Worm (Caenorhabditis elegans): ENCODE results near the gene ppgn-1.

ppgn-1 gene

DNA sequence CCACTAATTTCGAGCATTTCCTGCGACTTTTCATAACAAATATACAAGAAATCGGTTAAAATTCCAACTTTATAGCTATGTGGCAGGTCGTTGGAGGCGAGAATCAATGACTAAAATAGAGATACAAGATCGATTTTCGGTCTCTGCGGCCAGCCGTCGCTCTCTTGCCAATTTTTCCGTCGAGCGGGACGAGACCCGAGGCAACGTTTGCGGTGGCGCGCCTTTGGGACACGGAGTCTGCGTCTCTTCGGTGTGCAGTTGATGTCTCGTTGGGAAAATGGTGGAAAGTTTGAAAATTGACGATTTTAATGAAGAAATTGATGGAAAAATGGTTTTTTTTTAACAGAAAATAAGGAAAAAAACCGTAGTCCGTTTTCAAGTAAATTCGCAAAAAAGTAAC lies 31.9 kb downstream of the ppgn-1 start (continued):
- TF ChIP-seq unc-39 (tag; optimal IDR thresholded peaks at IDR 0.05) (no peak), ceh-16 (tag; optimal IDR thresholded peaks at IDR 0.05) (no peak), ceh-9 (tag; optimal IDR thresholded peaks at IDR 0.05) (no peak), unc-62 (GFP tag; optimal IDR thresholded peaks at IDR 0.05) (no peak), lin-15B (tag; optimal IDR thresholded peaks at IDR 0.05) (peak; percentile 95), lsy-12 (tag; optimal IDR thresholded peaks at IDR 0.05) (no peak), ama-1 (optimal IDR thresholded peaks at IDR 0.05) (peak; percentile 47)

DNA sequence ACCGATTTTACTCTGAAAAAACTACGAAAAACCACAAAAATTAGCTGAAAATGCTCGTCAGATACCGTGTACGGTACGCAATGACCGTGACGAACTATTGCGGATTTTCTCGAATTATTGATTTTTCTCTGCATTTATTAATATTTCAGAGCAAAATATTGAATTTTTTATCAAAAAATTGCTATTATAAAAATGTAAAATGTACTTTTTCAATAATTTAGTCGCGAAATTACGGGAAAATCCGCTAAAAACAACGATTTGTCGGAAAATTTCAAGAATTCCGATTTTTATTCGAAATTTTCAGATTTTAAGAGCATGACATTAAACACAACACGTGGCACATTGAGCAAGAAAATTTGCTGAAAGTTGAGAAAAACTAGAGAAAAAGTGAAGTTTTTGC lies 32.4 kb downstream of the ppgn-1 start, which contains the start of gene Y38F2AL.12:
Gene Y38F2AL.12 (plus strand): TSS at position 301 of the 400 bp plus-strand sequence.
- TF ChIP-seq nhr-11 (tag; optimal IDR thresholded peaks at IDR 0.05), result no peak
- TF ChIP-seq nhr-12 (tag; optimal IDR thresholded peaks at IDR 0.05), result no peak
- no peak for TF ChIP-seq nfya-1 (tag; optimal IDR thresholded peaks at IDR 0.05; ENCODE audit: insufficient read depth)
- TF ChIP-seq R02D3.7 (tag; optimal IDR thresholded peaks at IDR 0.05), result no peak
- TF ChIP-seq nhr-43 (tag; optimal IDR thresholded peaks at IDR 0.05; ENCODE audit: poor library complexity, severe bottlenecking), result no peak
- TF ChIP-seq ceh-16 (tag; optimal IDR thresholded peaks at IDR 0.05), result no peak
- TF ChIP-seq mdl-1 (tag; optimal IDR thresholded peaks at IDR 0.05), result no peak

DNA sequence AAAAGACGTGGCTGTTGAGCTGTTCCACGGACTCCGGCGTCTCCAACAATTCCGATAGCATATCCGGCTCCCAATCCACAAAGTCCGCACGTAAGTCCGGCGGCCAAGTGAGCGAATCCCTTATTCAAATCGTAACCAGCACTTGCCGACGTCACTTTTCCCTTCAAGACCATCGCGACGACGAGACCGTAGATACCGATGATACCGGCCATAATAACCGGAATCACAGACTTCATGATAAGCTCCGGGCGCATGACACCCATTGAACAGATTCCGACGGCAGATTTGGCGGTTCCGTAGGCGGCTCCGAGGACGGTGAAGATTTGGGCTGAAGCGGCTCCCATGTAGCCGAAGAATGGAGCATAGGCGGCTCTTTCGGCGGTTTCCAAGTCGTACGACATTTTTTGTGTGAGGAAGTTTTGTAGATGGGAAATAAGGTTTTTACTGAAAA lies 33.1 kb downstream of the ppgn-1 start, which contains the start of gene vha-3:
Gene vha-3 (minus strand): TSS at position 401 of the 451 bp plus-strand sequence.
- TF ChIP-seq nhr-25 (tag; optimal IDR thresholded peaks at IDR 0.05), result no peak
- TF ChIP-seq ama-1 (optimal IDR thresholded peaks at IDR 0.05), result peak; percentile 48
- TF ChIP-seq nhr-12 (tag; optimal IDR thresholded peaks at IDR 0.05), result no peak
- no peak for TF ChIP-seq skn-1 (tag; optimal IDR thresholded peaks at IDR 0.05)
- TF ChIP-seq nhr-11 (tag; optimal IDR thresholded peaks at IDR 0.05), result no peak

DNA sequence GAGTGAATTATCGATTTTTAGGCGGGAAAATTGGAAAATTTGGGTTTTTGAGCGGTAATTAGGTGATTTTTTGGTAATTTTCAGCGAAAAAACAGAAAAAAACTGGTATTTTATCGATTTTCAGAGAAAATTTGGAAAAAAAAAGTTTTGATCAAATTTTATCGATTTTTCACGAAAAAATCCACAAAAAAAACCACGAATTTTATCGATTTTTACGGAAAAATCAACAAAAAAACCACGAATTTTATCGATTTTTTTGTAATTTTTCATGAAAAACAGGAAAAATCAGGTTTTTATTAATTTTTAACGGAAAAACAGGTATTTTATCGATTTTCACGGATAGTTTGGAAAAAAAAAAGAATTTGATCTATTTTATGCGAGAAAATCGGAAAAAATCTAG lies 33.9 kb downstream of the ppgn-1 start:
- TF ChIP-seq jun-1 (tag; optimal IDR thresholded peaks at IDR 0.05) (no peak), ama-1 (optimal IDR thresholded peaks at IDR 0.05) (no peak), ceh-28 (tag; optimal IDR thresholded peaks at IDR 0.05) (peak; percentile 84), ceh-16 (tag; optimal IDR thresholded peaks at IDR 0.05) (no peak), pha-4 (tag; optimal IDR thresholded peaks at IDR 0.05) (no peak), fkh-2 (tag; optimal IDR thresholded peaks at IDR 0.05) (no peak), sea-2 (GFP tag; optimal IDR thresholded peaks at IDR 0.05) (no peak), pqm-1 (tag; optimal IDR thresholded peaks at IDR 0.05) (peak; percentile 52)

DNA sequence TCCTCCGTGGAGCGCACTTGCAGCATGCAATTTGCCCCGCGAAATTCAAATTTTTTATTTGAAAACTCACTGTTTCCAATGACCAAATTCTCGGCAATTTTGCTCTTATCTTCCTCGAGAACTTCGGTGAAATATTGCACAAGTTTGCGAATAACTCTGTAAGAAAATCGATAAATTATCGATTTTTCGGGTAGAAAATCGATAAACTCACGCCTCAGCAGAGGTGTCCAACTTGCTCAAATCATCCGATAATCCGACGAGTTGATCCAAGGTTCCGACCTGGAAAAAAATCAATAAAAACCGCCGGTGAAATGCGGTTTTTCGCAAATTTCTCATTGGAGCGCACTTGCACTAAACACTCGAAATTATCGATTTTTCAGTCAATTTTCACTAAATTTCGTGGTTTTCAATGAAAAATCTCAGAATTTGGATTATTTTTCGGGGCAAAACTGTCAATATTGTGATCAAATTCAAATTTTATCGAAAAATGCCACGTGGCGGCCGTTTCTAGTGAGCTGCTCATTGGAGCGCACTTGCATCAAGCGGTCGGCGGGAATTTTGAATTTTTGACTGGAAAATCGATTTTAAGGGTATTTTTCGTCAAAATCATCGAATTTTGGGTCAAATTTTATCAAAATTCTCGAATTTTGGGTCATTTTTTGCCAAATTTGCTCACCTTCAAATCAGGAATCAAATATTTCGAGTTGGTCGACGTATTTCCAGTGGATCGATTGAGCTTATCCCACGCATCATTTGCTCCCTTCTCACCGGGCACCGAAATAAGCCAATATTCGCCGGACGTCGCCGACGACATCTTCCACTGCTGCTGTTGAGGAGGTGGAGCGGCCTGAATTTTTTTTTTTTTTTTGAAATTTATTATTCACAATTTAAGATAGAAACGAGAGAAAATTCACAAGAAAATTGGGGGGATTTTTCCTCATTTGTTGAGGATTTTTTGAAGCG lies 34.7 kb downstream of the ppgn-1 start, which contains the start of gene vha-11:
Gene vha-11 (minus strand): TSS at position 847 of the 963 bp plus-strand sequence.
- TF ChIP-seq nhr-11 (tag; optimal IDR thresholded peaks at IDR 0.05) (no peak), nhr-76 (tag; optimal IDR thresholded peaks at IDR 0.05) (no peak), elt-1 (tag; optimal IDR thresholded peaks at IDR 0.05) (no peak), jun-1 (tag; optimal IDR thresholded peaks at IDR 0.05) (no peak), lsy-12 (tag; optimal IDR thresholded peaks at IDR 0.05) (no peak), nhr-67 (tag; optimal IDR thresholded peaks at IDR 0.05) (no peak), ceh-28 (tag; optimal IDR thresholded peaks at IDR 0.05) (peak; percentile 86), ceh-82 (tag; optimal IDR thresholded peaks at IDR 0.05) (no peak), fkh-2 (tag; optimal IDR thresholded peaks at IDR 0.05) (no peak), elt-2 (tag; optimal IDR thresholded peaks at IDR 0.05) (peak; percentile 1), lin-15B (tag; optimal IDR thresholded peaks at IDR 0.05) (peak; percentile 1), nhr-43 (tag; optimal IDR thresholded peaks at IDR 0.05; ENCODE audit: poor library complexity, severe bottlenecking) (peak; percentile 1), zag-1 (tag; optimal IDR thresholded peaks at IDR 0.05) (no peak), mml-1 (tag; optimal IDR thresholded peaks at IDR 0.05) (no peak), unc-39 (tag; optimal IDR thresholded peaks at IDR 0.05) (no peak), R02D3.7 (tag; optimal IDR thresholded peaks at IDR 0.05) (no peak), tbx-2 (tag; optimal IDR thresholded peaks at IDR 0.05) (no peak), unc-62 (GFP tag; optimal IDR thresholded peaks at IDR 0.05) (no peak), skn-1 (tag; optimal IDR thresholded peaks at IDR 0.05) (no peak), ama-1 (optimal IDR thresholded peaks at IDR 0.05) (peak; percentile 44), nhr-23 (tag; optimal IDR thresholded peaks at IDR 0.05) (no peak), fos-1 (tag; optimal IDR thresholded peaks at IDR 0.05) (no peak)

Data from whole organism, L3 larva.